Fruit fly (Drosophila melanogaster) whole organism, embryonic: ENCODE data around the gene Cpr66Cb.

ENCODE experiments used
- BEAF-32 ChIP-seq: fragments of 200-800 bp; sonication (Bioruptor generic); optimal IDR thresholded peaks from 3 replicates; lab custom pipeline; 2017; ENCODE audit warnings: missing biosample characterization, missing genetic modification characterization, mild to moderate bottlenecking, moderate library complexity, missing genetic modification reagents
- Bgb ChIP-seq: fragments of 200-800 bp; sonication (Bioruptor generic); IDR thresholded peaks from 2 replicates; pipeline ENCODE4 v1.3.6; 2022; ENCODE audit warnings: missing biosample characterization, missing genetic modification characterization; ENCODE audit not compliant: partially characterized antibody
- BtbVII ChIP-seq: fragments of 200-800 bp; sonication (Bioruptor generic); optimal IDR thresholded peaks from 3 replicates; lab custom pipeline; 2017; ENCODE audit warnings: missing biosample characterization, mild to moderate bottlenecking, missing genetic modification characterization
- CG12299 ChIP-seq: fragments of 200-800 bp; sonication (Bioruptor generic); optimal IDR thresholded peaks from 2 replicates; lab custom pipeline; 2018; ENCODE audit warnings: missing biosample characterization, mild to moderate bottlenecking, missing genetic modification characterization
- CG12391 ChIP-seq: fragments of 200-800 bp; sonication (Bioruptor generic); optimal IDR thresholded peaks from 3 replicates; lab custom pipeline; 2018; ENCODE audit warnings: missing biosample characterization, mild to moderate bottlenecking, missing genetic modification characterization, moderate library complexity
- CG13287 ChIP-seq: fragments of 200-800 bp; sonication (Bioruptor generic); IDR thresholded peaks from 2 replicates; pipeline ENCODE4 v1.3.6; 2022; ENCODE audit warnings: missing biosample characterization, missing genetic modification characterization; ENCODE audit not compliant: partially characterized antibody
- CG1602 ChIP-seq: fragments of 200-800 bp; sonication (Bioruptor generic); optimal IDR thresholded peaks from 3 replicates; lab custom pipeline; 2016; ENCODE audit warnings: missing biosample characterization, missing genetic modification characterization
- CG16815 ChIP-seq: fragments of 200-800 bp; sonication (Bioruptor generic); optimal IDR thresholded peaks from 3 replicates; lab custom pipeline; 2017; ENCODE audit warnings: missing biosample characterization, mild to moderate bottlenecking, missing genetic modification characterization
- CG17612 ChIP-seq: fragments of 200-800 bp; sonication (Bioruptor generic); IDR thresholded peaks from 2 replicates; pipeline ENCODE4 v1.3.6; 2022; ENCODE audit warnings: missing biosample characterization, missing genetic modification characterization
- CG17829 ChIP-seq: fragments of 200-800 bp; optimal IDR thresholded peaks from 2 replicates; lab custom pipeline; 2019; ENCODE audit warnings: missing biosample characterization, mild to moderate bottlenecking, missing genetic modification characterization, moderate library complexity
- CG2116 ChIP-seq: fragments of 200-800 bp; sonication (Bioruptor generic); optimal IDR thresholded peaks from 3 replicates; lab custom pipeline; 2018; ENCODE audit warnings: missing biosample characterization, mild to moderate bottlenecking, missing genetic modification characterization
- CG2678 ChIP-seq: fragments of 200-800 bp; sonication (Bioruptor generic); optimal IDR thresholded peaks from 3 replicates; lab custom pipeline; 2019; ENCODE audit warnings: missing biosample characterization, mild to moderate bottlenecking, missing genetic modification characterization, moderate library complexity
- CG3838 ChIP-seq: fragments of 200-800 bp; sonication (Bioruptor generic); optimal IDR thresholded peaks from 3 replicates; lab custom pipeline; 2016; ENCODE audit warnings: missing biosample characterization, missing genetic modification characterization
- CG4617 ChIP-seq: fragments of 200-800 bp; sonication (Bioruptor generic); optimal IDR thresholded peaks from 3 replicates; lab custom pipeline; 2016; ENCODE audit warnings: missing biosample characterization, missing genetic modification characterization, borderline replicate concordance
- CG6689 ChIP-seq: fragments of 200-800 bp; sonication (Bioruptor generic); IDR thresholded peaks from 2 replicates; pipeline ENCODE4 v1.3.6; 2022; ENCODE audit warnings: missing biosample characterization, missing genetic modification characterization
- CG6854 ChIP-seq: fragments of 200-800 bp; sonication (Bioruptor generic); optimal IDR thresholded peaks from 3 replicates; lab custom pipeline; 2017; ENCODE audit warnings: missing biosample characterization, mild to moderate bottlenecking, missing genetic modification characterization
- CG7357 ChIP-seq: fragments of 200-800 bp; sonication (Bioruptor generic); IDR thresholded peaks from 3 replicates; pipeline ENCODE4 v1.3.6; 2022; ENCODE audit warnings: missing biosample characterization, missing genetic modification characterization
- CG7556 ChIP-seq: fragments of 200-800 bp; sonication (Bioruptor generic); optimal IDR thresholded peaks from 2 replicates; lab custom pipeline; 2017; ENCODE audit warnings: missing biosample characterization, mild to moderate bottlenecking, missing genetic modification characterization
- CG8944 ChIP-seq: fragments of 200-800 bp; sonication (Bioruptor generic); optimal IDR thresholded peaks from 3 replicates; lab custom pipeline; 2016; ENCODE audit warnings: missing biosample characterization, missing genetic modification characterization
- CG9727 ChIP-seq: fragments of 200-800 bp; sonication (Bioruptor generic); optimal IDR thresholded peaks from 3 replicates; lab custom pipeline; 2017; ENCODE audit warnings: missing biosample characterization, mild to moderate bottlenecking, missing genetic modification characterization
- CG9876 ChIP-seq: fragments of 200-800 bp; sonication (Bioruptor generic); optimal IDR thresholded peaks from 2 replicates; lab custom pipeline; 2016; ENCODE audit warnings: missing biosample characterization, missing genetic modification characterization
- CoRest ChIP-seq: fragments of 200-800 bp; sonication (Bioruptor generic); optimal IDR thresholded peaks from 3 replicates; lab custom pipeline; 2018; ENCODE audit warnings: missing biosample characterization, mild to moderate bottlenecking, missing genetic modification characterization, moderate library complexity
- D19A ChIP-seq: fragments of 200-800 bp; optimal IDR thresholded peaks from 3 replicates; lab custom pipeline; 2019; ENCODE audit warnings: missing biosample characterization, mild to moderate bottlenecking, missing genetic modification characterization, moderate library complexity
- HmgZ ChIP-seq: fragments of 200-800 bp; sonication (Bioruptor generic); optimal IDR thresholded peaks from 2 replicates; lab custom pipeline; 2018; ENCODE audit warnings: missing biosample characterization, mild to moderate bottlenecking, missing genetic modification characterization
- Jarid2 ChIP-seq: fragments of 200-800 bp; sonication (Bioruptor generic); optimal IDR thresholded peaks from 3 replicates; lab custom pipeline; 2017; ENCODE audit warnings: mild to moderate bottlenecking, missing biosample characterization, missing genetic modification reagents, missing genetic modification characterization
- MBD-R2 ChIP-seq: fragments of 200-800 bp; sonication (Bioruptor generic); IDR thresholded peaks from 2 replicates; pipeline ENCODE4 v1.3.6; 2022; ENCODE audit warnings: missing biosample characterization, missing genetic modification characterization
- Med ChIP-seq: fragments of 200-800 bp; sonication (Bioruptor generic); peaks from one replicate; lab custom pipeline; 2016; ENCODE audit warnings: missing biosample characterization, missing genetic modification characterization, mild to moderate bottlenecking, inconsistent platforms, moderate library complexity
- Poxn ChIP-seq: fragments of 200-800 bp; sonication (Bioruptor generic); IDR thresholded peaks from 2 replicates; pipeline ENCODE4 v1.3.6; 2022; ENCODE audit warnings: missing biosample characterization, missing genetic modification characterization
- Ptx1 ChIP-seq: fragments of 200-800 bp; sonication (Bioruptor generic); IDR thresholded peaks from 2 replicates; pipeline ENCODE4 v1.3.6; 2022; ENCODE audit warnings: missing biosample characterization, missing genetic modification characterization
- Sox100B ChIP-seq: fragments of 200-800 bp; sonication (Bioruptor generic); optimal IDR thresholded peaks from 3 replicates; lab custom pipeline; 2018; ENCODE audit warnings: missing biosample characterization, mild to moderate bottlenecking, missing genetic modification characterization
- Sry-β ChIP-seq: fragments of 200-800 bp; sonication (Bioruptor generic); optimal IDR thresholded peaks from 2 replicates; lab custom pipeline; 2018; ENCODE audit warnings: missing biosample characterization, mild to moderate bottlenecking, missing genetic modification characterization, moderate library complexity
- YL-1 ChIP-seq: fragments of 200-800 bp; sonication (Bioruptor generic); optimal IDR thresholded peaks from 3 replicates; lab custom pipeline; 2017; ENCODE audit warnings: missing biosample characterization, mild to moderate bottlenecking, missing genetic modification characterization
- ac ChIP-seq: fragments of 200-800 bp; sonication (Bioruptor generic); optimal IDR thresholded peaks from 3 replicates; lab custom pipeline; 2017; ENCODE audit warnings: missing biosample characterization, mild to moderate bottlenecking, missing genetic modification characterization
- caup ChIP-seq: fragments of 200-800 bp; sonication (Bioruptor generic); optimal IDR thresholded peaks from 3 replicates; lab custom pipeline; 2017; ENCODE audit warnings: missing biosample characterization, mild to moderate bottlenecking, missing genetic modification characterization, moderate library complexity; ENCODE audit not compliant: severe bottlenecking
- dan ChIP-seq: fragments of 200-800 bp; sonication (Bioruptor generic); IDR thresholded peaks from 2 replicates; pipeline ENCODE4 v1.3.6; 2022; ENCODE audit warnings: missing biosample characterization, missing genetic modification characterization
- exex ChIP-seq: fragments of 200-800 bp; sonication (Bioruptor generic); optimal IDR thresholded peaks from 4 replicates; lab custom pipeline; 2018; ENCODE audit warnings: missing biosample characterization, mild to moderate bottlenecking, missing genetic modification characterization, moderate library complexity
- eyg ChIP-seq: fragments of 200-800 bp; sonication (Bioruptor generic); optimal IDR thresholded peaks from 3 replicates; lab custom pipeline; 2016; ENCODE audit warnings: missing biosample characterization, missing genetic modification characterization
- gsb-n ChIP-seq: fragments of 200-800 bp; sonication (Bioruptor generic); optimal IDR thresholded peaks from 3 replicates; lab custom pipeline; 2018; ENCODE audit warnings: missing biosample characterization, mild to moderate bottlenecking, missing genetic modification characterization
- hbn ChIP-seq: fragments of 200-800 bp; sonication (Bioruptor generic); IDR thresholded peaks from 2 replicates; pipeline ENCODE4 v1.3.6; 2022; ENCODE audit warnings: missing biosample characterization, missing genetic modification characterization; ENCODE audit not compliant: partially characterized antibody
- ind ChIP-seq: fragments of 200-800 bp; sonication (Bioruptor generic); optimal IDR thresholded peaks from 3 replicates; lab custom pipeline; 2016; ENCODE audit warnings: missing biosample characterization, missing genetic modification characterization
- mld ChIP-seq: fragments of 200-800 bp; sonication (Bioruptor generic); IDR thresholded peaks from 3 replicates; pipeline ENCODE4 v1.3.6; 2022; ENCODE audit warnings: missing biosample characterization, missing genetic modification characterization; ENCODE audit not compliant: partially characterized antibody
- pan ChIP-seq, 4 experiments: fragments of >200 bp in 3 of 4; fragments of 200-800 bp in 1 of 4; sonication (Bioruptor generic) in 1 of 4; optimal IDR thresholded peaks in 3 of 4; IDR thresholded peaks in 1 of 4; 2 replicates each; pipeline versions ENCODE4 v1.3.6 to Lab custom; 2017 to 2022; ENCODE audit warnings: missing biosample characterization in 2 of 4, missing genetic modification characterization in 2 of 4, mixed read lengths in 1 of 4
- phol ChIP-seq: fragments of 200-800 bp; sonication (Bioruptor generic); optimal IDR thresholded peaks from 3 replicates; lab custom pipeline; 2018; ENCODE audit warnings: missing biosample characterization, mild to moderate bottlenecking, missing genetic modification characterization, moderate library complexity
- ranshi ChIP-seq: fragments of 200-800 bp; sonication (Bioruptor generic); IDR thresholded peaks from 2 replicates; pipeline ENCODE4 v1.3.6; 2022; ENCODE audit warnings: missing biosample characterization, missing genetic modification characterization
- sisA ChIP-seq: fragments of 200-800 bp; sonication (Bioruptor generic); IDR thresholded peaks from 2 replicates; pipeline ENCODE4 v1.3.6; 2022; ENCODE audit warnings: missing biosample characterization, missing genetic modification characterization
- stwl ChIP-seq: fragments of 200-800 bp; sonication (Bioruptor generic); optimal IDR thresholded peaks from 3 replicates; lab custom pipeline; 2018; ENCODE audit warnings: missing biosample characterization, mild to moderate bottlenecking, missing genetic modification characterization, moderate library complexity
- tll ChIP-seq, 2 experiments: fragments of 200-800 bp in 1 of 2; fragments of >200 bp in 1 of 2; sonication (Bioruptor generic) in 1 of 2; optimal IDR thresholded peaks; 2 replicates each; lab custom pipeline; 2017 to 2019; ENCODE audit warnings: missing biosample characterization in 2 of 2, missing genetic modification characterization in 2 of 2, mild to moderate bottlenecking in 1 of 2, moderate library complexity in 1 of 2
- zen ChIP-seq: fragments of 200-800 bp; sonication (Bioruptor generic); optimal IDR thresholded peaks from 3 replicates; lab custom pipeline; 2018; ENCODE audit warnings: missing biosample characterization, mild to moderate bottlenecking, missing genetic modification characterization, moderate library complexity
- zfh1 ChIP-seq: fragments of 200-800 bp; sonication (Bioruptor generic); IDR thresholded peaks from 3 replicates; pipeline ENCODE4 v1.3.6; 2022; ENCODE audit warnings: missing biosample characterization, missing genetic modification characterization

Cpr66Cb gene

DNA sequence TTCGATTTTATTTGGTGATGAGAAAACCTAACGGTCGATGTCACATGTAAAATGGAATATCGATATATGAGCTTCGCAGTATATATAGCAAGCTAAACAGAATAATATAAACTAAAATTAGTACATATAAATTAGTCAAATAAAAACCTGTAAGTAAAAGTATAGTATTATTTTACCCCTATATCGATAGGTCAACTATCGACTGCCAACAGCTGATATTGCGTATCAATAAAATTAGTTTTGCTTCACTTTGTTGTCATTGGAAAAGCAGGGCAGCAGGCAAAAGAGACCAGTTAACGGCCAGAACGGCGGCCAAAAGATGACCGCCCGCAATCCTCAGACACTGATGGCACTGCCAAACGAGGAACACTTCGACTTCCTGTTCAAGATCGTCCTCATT, 39.5 kb upstream of the Cpr66Cb start, which contains the start of gene Rab19 (continued):
- TF ChIP-seq CG6689 (no peak), caup (GFP tag; lab: Kevin White, UChicago) (no peak), CG7357 (GFP tag; lab: Robert Waterston, UW) (no peak), exex (tag; lab: Kevin White, UChicago) (no peak), D19A (tag; lab: Kevin White, UChicago) (no peak), zen (tag; lab: Kevin White, UChicago) (peak; percentile 16), mld (GFP tag; lab: Robert Waterston, UW) (peak; percentile 78; the same call in 2 of the 3 replicates), CoRest (tag; lab: Kevin White, UChicago) (peak; percentile 52), CG17829 (tag; lab: Kevin White, UChicago) (peak; percentile 13), CG2678 (tag; lab: Kevin White, UChicago) (no peak), Jarid2 (GFP tag; lab: Kevin White, UChicago) (no peak), CG3838 (GFP tag; lab: Kevin White, UChicago) (no peak), CG17612 (GFP tag; lab: Robert Waterston, UW) (no peak), YL-1 (GFP tag; lab: Kevin White, UChicago) (peak; percentile 1), tll (GFP tag; optimal IDR thresholded peaks at IDR 0.05; lab: Kevin White, UChicago) (peak in 1 of 2 experiments; percentile 18), BtbVII (GFP tag; lab: Kevin White, UChicago) (no peak), stwl (tag; lab: Kevin White, UChicago) (peak; percentile 57), CG6854 (no peak), CG7556 (GFP tag; lab: Kevin White, UChicago) (no peak), sisA (GFP tag; lab: Robert Waterston, UW) (no peak), Ptx1 (GFP tag; lab: Robert Waterston, UW) (no peak), Sry-β (GFP tag; lab: Kevin White, UChicago) (no peak), dan (GFP tag; lab: Robert Waterston, UW) (no peak), Sox100B (GFP tag; lab: Kevin White, UChicago) (no peak), CG9876 (no peak), CG13287 (peak; percentile 97), phol (tag; lab: Kevin White, UChicago) (peak; percentile 25), Poxn (no peak), CG9727 (GFP tag; lab: Kevin White, UChicago) (no peak), CG8944 (GFP tag; lab: Kevin White, UChicago) (no peak), MBD-R2 (GFP tag; lab: Robert Waterston, UW) (peak; percentile 59; the same call in 1 of the 2 replicates), gsb-n (tag; lab: Kevin White, UChicago) (peak; percentile 77), CG12391 (tag; lab: Kevin White, UChicago) (peak; percentile 3), CG2116 (GFP tag; lab: Kevin White, UChicago) (peak; percentile 82), CG1602 (GFP tag; lab: Kevin White, UChicago) (no peak), Bgb (GFP tag; lab: Robert Waterston, UW) (peak; percentile 81), CG12299 (tag; lab: Kevin White, UChicago) (no peak), HmgZ (tag; lab: Kevin White, UChicago) (peak; percentile 27), eyg (GFP tag; lab: Kevin White, UChicago) (no peak), Med (GFP tag; lab: Kevin White, UChicago) (peak; percentile 69), ind (no peak), ranshi (GFP tag; lab: Robert Waterston, UW) (no peak), CG16815 (GFP tag; lab: Kevin White, UChicago) (no peak), CG4617 (peak; percentile 15), ac (GFP tag; lab: Kevin White, UChicago) (no peak), pan (optimal IDR thresholded peaks at IDR 0.05; lab: Kevin White, UChicago) (no peak), pan (GFP tag; optimal IDR thresholded peaks at IDR 0.05 in 1 of 2, IDR thresholded peaks at IDR 0.05 in 1 of 2) (no peak), hbn (GFP tag; lab: Robert Waterston, UW) (peak; percentile 87), BEAF-32 (GFP tag; lab: Kevin White, UChicago) (peak; percentile 86), zfh1 (GFP tag; lab: Robert Waterston, UW) (no peak)
